Worm (Caenorhabditis elegans): ENCODE data around the gene clec-52.

DNA sequence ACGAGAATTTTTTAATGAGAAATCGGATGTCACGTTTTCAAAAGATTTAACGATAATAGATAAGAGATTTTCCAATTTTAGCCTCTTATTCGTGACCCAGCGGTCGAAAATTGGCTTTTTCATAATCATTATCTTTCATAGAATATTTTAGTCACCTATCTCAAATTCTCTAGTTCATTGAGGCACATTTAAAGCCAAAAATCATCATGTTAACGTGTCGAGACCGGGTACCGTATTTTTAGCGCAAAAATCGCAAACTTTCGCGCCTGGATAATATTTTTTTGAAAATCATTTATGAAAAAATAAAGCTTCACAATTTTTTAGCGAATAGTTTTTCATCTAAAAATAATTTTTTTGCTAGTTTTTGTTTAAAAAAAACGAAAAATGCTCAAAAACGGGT lies 2.6 kb downstream of the clec-52 start, which contains the start of gene B0218.7:
- TF ChIP-seq him-1 (tag; optimal IDR thresholded peaks at IDR 0.05) (no peak), W03F9.2 (tag; optimal IDR thresholded peaks at IDR 0.05) (no peak)

Measured in whole organism, L4/young adult.